Fruit fly (Drosophila melanogaster) whole organism, embryonic: ENCODE data around the gene Syt14.

ENCODE experiments used
- Atf6 ChIP-seq: fragments of 200-800 bp; sonication (Bioruptor generic); IDR thresholded peaks from 2 replicates; pipeline ENCODE4 v1.3.6; 2022; ENCODE audit warnings: missing biosample characterization, missing genetic modification characterization
- CG10267 ChIP-seq: fragments of 200-800 bp; sonication (Bioruptor generic); optimal IDR thresholded peaks from 2 replicates; lab custom pipeline; 2018; ENCODE audit warnings: missing biosample characterization, mild to moderate bottlenecking, missing genetic modification characterization, moderate library complexity
- CG10543 ChIP-seq: fragments of 200-800 bp; sonication (Bioruptor generic); optimal IDR thresholded peaks from 3 replicates; lab custom pipeline; 2017; ENCODE audit warnings: missing biosample characterization, mild to moderate bottlenecking, missing genetic modification characterization, moderate library complexity
- CG12769 ChIP-seq: fragments of 200-800 bp; sonication (Bioruptor generic); optimal IDR thresholded peaks from 2 replicates; lab custom pipeline; 2019; ENCODE audit warnings: missing biosample characterization, mild to moderate bottlenecking, missing genetic modification characterization, moderate library complexity
- CG1603 ChIP-seq: fragments of 200-800 bp; sonication (Bioruptor generic); optimal IDR thresholded peaks from 2 replicates; lab custom pipeline; 2019; ENCODE audit warnings: missing biosample characterization, mild to moderate bottlenecking, missing genetic modification characterization, moderate library complexity
- CG17186 ChIP-seq: fragments of 200-800 bp; sonication (Bioruptor generic); optimal IDR thresholded peaks from 3 replicates; lab custom pipeline; 2017; ENCODE audit warnings: missing biosample characterization, missing genetic modification reagents, missing genetic modification characterization
- CG17328 ChIP-seq: fragments of 200-800 bp; sonication (Bioruptor generic); IDR thresholded peaks from 2 replicates; pipeline ENCODE4 v1.3.6; 2022; ENCODE audit warnings: missing biosample characterization, missing genetic modification characterization
- CG2129 ChIP-seq: fragments of 200-800 bp; sonication (Bioruptor generic); IDR thresholded peaks from 2 replicates; pipeline ENCODE4 v1.3.6; 2022; ENCODE audit warnings: missing biosample characterization, missing genetic modification characterization; ENCODE audit not compliant: partially characterized antibody
- CG3407 ChIP-seq: fragments of 200-800 bp; sonication (Bioruptor generic); optimal IDR thresholded peaks from 2 replicates; lab custom pipeline; 2018; ENCODE audit warnings: missing biosample characterization, mild to moderate bottlenecking, missing genetic modification characterization
- CG4328 ChIP-seq: fragments of 200-800 bp; sonication (Bioruptor generic); optimal IDR thresholded peaks from 3 replicates; lab custom pipeline; 2017; ENCODE audit warnings: missing biosample characterization, missing genetic modification reagents, missing genetic modification characterization
- CG4617 ChIP-seq: fragments of 200-800 bp; sonication (Bioruptor generic); optimal IDR thresholded peaks from 3 replicates; lab custom pipeline; 2016; ENCODE audit warnings: missing biosample characterization, missing genetic modification characterization, borderline replicate concordance
- CG6791 ChIP-seq: fragments of 200-800 bp; sonication (Bioruptor generic); IDR thresholded peaks from 3 replicates; pipeline ENCODE4 v1.3.6; 2022; ENCODE audit warnings: missing biosample characterization, missing genetic modification characterization; ENCODE audit not compliant: partially characterized antibody
- CHES-1-like ChIP-seq: fragments of 200-800 bp; sonication (Bioruptor generic); optimal IDR thresholded peaks from 2 replicates; lab custom pipeline; 2016; ENCODE audit warnings: missing biosample characterization, missing genetic modification characterization
- Dip2 ChIP-seq: fragments of 200-800 bp; sonication (Bioruptor generic); IDR thresholded peaks from 2 replicates; pipeline ENCODE4 v1.3.6; 2022; ENCODE audit warnings: missing biosample characterization, missing genetic modification characterization
- Doc3 ChIP-seq: fragments of 200-800 bp; sonication (Bioruptor generic); IDR thresholded peaks from 3 replicates; pipeline ENCODE4 v1.3.6; 2022; ENCODE audit warnings: missing biosample characterization, missing genetic modification characterization; ENCODE audit not compliant: partially characterized antibody
- Elba2 ChIP-seq: fragments of 200-800 bp; sonication (Bioruptor generic); optimal IDR thresholded peaks from 3 replicates; lab custom pipeline; 2016; ENCODE audit warnings: missing biosample characterization, missing genetic modification characterization
- Gug ChIP-seq: fragments of 200-800 bp; sonication (Bioruptor generic); IDR thresholded peaks from 4 replicates; pipeline ENCODE4 v1.3.6; 2022; ENCODE audit warnings: missing biosample characterization, missing genetic modification characterization
- Med ChIP-seq: fragments of 200-800 bp; sonication (Bioruptor generic); peaks from one replicate; lab custom pipeline; 2016; ENCODE audit warnings: missing biosample characterization, missing genetic modification characterization, mild to moderate bottlenecking, inconsistent platforms, moderate library complexity
- Myb ChIP-seq: fragments of 200-800 bp; sonication (Bioruptor generic); optimal IDR thresholded peaks from 2 replicates; lab custom pipeline; 2016; ENCODE audit warnings: missing biosample characterization, missing genetic modification characterization
- NfI ChIP-seq: fragments of 200-800 bp; sonication (Bioruptor generic); optimal IDR thresholded peaks from 3 replicates; lab custom pipeline; 2018; ENCODE audit warnings: missing biosample characterization, mild to moderate bottlenecking, missing genetic modification characterization, moderate library complexity
- Opbp ChIP-seq: fragments of 200-800 bp; sonication (Bioruptor generic); IDR thresholded peaks from 3 replicates; pipeline ENCODE4 v1.3.6; 2022; ENCODE audit warnings: missing biosample characterization, missing genetic modification characterization; ENCODE audit not compliant: partially characterized antibody
- Optix ChIP-seq: fragments of 200-800 bp; sonication (Bioruptor generic); IDR thresholded peaks from 3 replicates; pipeline ENCODE4 v1.3.6; 2022; ENCODE audit warnings: missing biosample characterization, missing genetic modification characterization
- Pdp1 ChIP-seq, 2 experiments: fragments of 200-800 bp; sonication (Bioruptor generic); optimal IDR thresholded peaks; 3 replicates each; lab custom pipeline; 2016; ENCODE audit warnings: missing biosample characterization in 2 of 2, missing genetic modification characterization in 2 of 2, mild to moderate bottlenecking in 1 of 2, moderate library complexity in 1 of 2
- Scr ChIP-seq: fragments of 200-800 bp; sonication (Bioruptor generic); IDR thresholded peaks from 2 replicates; pipeline ENCODE4 v1.3.6; 2022; ENCODE audit warnings: missing biosample characterization, missing genetic modification characterization; ENCODE audit not compliant: partially characterized antibody
- Side ChIP-seq: fragments of 200-800 bp; sonication (Bioruptor generic); optimal IDR thresholded peaks from 2 replicates; lab custom pipeline; 2016; ENCODE audit warnings: missing biosample characterization, missing genetic modification characterization
- Tbp ChIP-seq: fragments of >200 bp; optimal IDR thresholded peaks from 2 replicates; lab custom pipeline; 2018; ENCODE audit warnings: missing biosample characterization, missing genetic modification characterization
- amos ChIP-seq: fragments of 200-800 bp; sonication (Bioruptor generic); IDR thresholded peaks from 2 replicates; pipeline ENCODE4 v1.3.6; 2022; ENCODE audit warnings: missing biosample characterization, missing genetic modification characterization; ENCODE audit not compliant: partially characterized antibody
- ase ChIP-seq: fragments of 200-800 bp; sonication (Bioruptor generic); IDR thresholded peaks from 3 replicates; pipeline ENCODE4 v1.3.6; 2022; ENCODE audit warnings: missing biosample characterization, missing genetic modification characterization
- bigmax ChIP-seq: fragments of 200-800 bp; sonication (Bioruptor generic); optimal IDR thresholded peaks from 2 replicates; lab custom pipeline; 2018; ENCODE audit warnings: missing biosample characterization, mild to moderate bottlenecking, missing genetic modification characterization
- crc ChIP-seq: fragments of 200-800 bp; sonication (Bioruptor generic); optimal IDR thresholded peaks from 2 replicates; lab custom pipeline; 2016; ENCODE audit warnings: missing biosample characterization, missing genetic modification characterization
- crol ChIP-seq: fragments of 200-800 bp; sonication (Bioruptor generic); IDR thresholded peaks from 2 replicates; pipeline ENCODE4 v1.3.6; 2022; ENCODE audit warnings: missing biosample characterization, missing genetic modification characterization
- disco-r ChIP-seq: fragments of 200-800 bp; sonication (Bioruptor generic); optimal IDR thresholded peaks from 2 replicates; lab custom pipeline; 2016; ENCODE audit warnings: missing biosample characterization, missing genetic modification characterization
- fd3F ChIP-seq: fragments of 200-800 bp; sonication (Bioruptor generic); optimal IDR thresholded peaks from 2 replicates; lab custom pipeline; 2018; ENCODE audit warnings: missing biosample characterization, mild to moderate bottlenecking, missing genetic modification characterization, moderate library complexity
- jigr1 ChIP-seq: fragments of 200-800 bp; sonication (Bioruptor generic); IDR thresholded peaks from 3 replicates; pipeline ENCODE4 v1.3.6; 2022; ENCODE audit warnings: missing biosample characterization, missing genetic modification characterization
- kah ChIP-seq: fragments of 200-800 bp; sonication (Bioruptor generic); optimal IDR thresholded peaks from 2 replicates; lab custom pipeline; 2018; ENCODE audit warnings: missing biosample characterization, mild to moderate bottlenecking, missing genetic modification characterization
- pb ChIP-seq: fragments of 200-800 bp; sonication (Bioruptor generic); optimal IDR thresholded peaks from 3 replicates; lab custom pipeline; 2016; ENCODE audit warnings: missing biosample characterization, missing genetic modification characterization
- pfk ChIP-seq: fragments of 200-800 bp; sonication (Bioruptor generic); optimal IDR thresholded peaks from 2 replicates; lab custom pipeline; 2018; ENCODE audit warnings: missing biosample characterization, mild to moderate bottlenecking, missing genetic modification characterization, moderate library complexity
- pnt ChIP-seq: fragments of 200-800 bp; sonication (Bioruptor generic); optimal IDR thresholded peaks from 3 replicates; lab custom pipeline; 2016; ENCODE audit warnings: missing biosample characterization, missing genetic modification characterization
- pros ChIP-seq: fragments of 200-800 bp; sonication (Bioruptor generic); optimal IDR thresholded peaks from 3 replicates; lab custom pipeline; 2019; ENCODE audit warnings: missing biosample characterization, mild to moderate bottlenecking, missing genetic modification characterization, moderate library complexity
- row ChIP-seq: fragments of 200-800 bp; sonication (Bioruptor generic); IDR thresholded peaks from 3 replicates; pipeline ENCODE4 v1.3.6; 2022; ENCODE audit warnings: missing biosample characterization, missing genetic modification characterization
- run ChIP-seq: fragments of 200-800 bp; sonication (Bioruptor generic); optimal IDR thresholded peaks from 3 replicates; lab custom pipeline; 2018; ENCODE audit warnings: missing biosample characterization, mild to moderate bottlenecking, missing genetic modification characterization
- sc ChIP-seq, 3 experiments: fragments of >200 bp in 2 of 3; fragments of 200-800 bp in 1 of 3; sonication (Bioruptor generic) in 1 of 3; optimal IDR thresholded peaks; 2 replicates in 2 of 3; 3 replicates in 1 of 3; lab custom pipeline; 2017; ENCODE audit warnings: mild to moderate bottlenecking in 1 of 3, missing biosample characterization in 1 of 3, missing genetic modification characterization in 1 of 3, missing genetic modification reagents in 1 of 3
- sug ChIP-seq: fragments of 200-800 bp; optimal IDR thresholded peaks from 2 replicates; lab custom pipeline; 2019; ENCODE audit warnings: missing biosample characterization, mild to moderate bottlenecking, missing genetic modification characterization, moderate library complexity
- unc-4 ChIP-seq: fragments of 200-800 bp; sonication (Bioruptor generic); IDR thresholded peaks from 2 replicates; pipeline ENCODE4 v1.3.6; 2022; ENCODE audit warnings: missing biosample characterization, missing genetic modification characterization; ENCODE audit not compliant: partially characterized antibody
- vnd ChIP-seq: fragments of 200-800 bp; sonication (Bioruptor generic); IDR thresholded peaks from 3 replicates; pipeline ENCODE4 v1.3.6; 2022; ENCODE audit warnings: missing biosample characterization, missing genetic modification characterization; ENCODE audit not compliant: partially characterized antibody
- vvl ChIP-seq: fragments of 200-800 bp; sonication (Bioruptor generic); IDR thresholded peaks from 2 replicates; pipeline ENCODE4 v1.3.6; 2022; ENCODE audit warnings: missing biosample characterization, missing genetic modification characterization
- wek ChIP-seq: fragments of 200-800 bp; sonication (Bioruptor generic); optimal IDR thresholded peaks from 3 replicates; lab custom pipeline; 2018; ENCODE audit warnings: missing biosample characterization, mild to moderate bottlenecking, missing genetic modification characterization, moderate library complexity
- wor ChIP-seq: fragments of 200-800 bp; sonication (Bioruptor generic); IDR thresholded peaks from 2 replicates; pipeline ENCODE4 v1.3.6; 2022; ENCODE audit warnings: missing biosample characterization, missing genetic modification characterization
- zen2 ChIP-seq: fragments of 200-800 bp; sonication (Bioruptor generic); IDR thresholded peaks from 3 replicates; pipeline ENCODE4 v1.3.6; 2022; ENCODE audit warnings: missing biosample characterization, missing genetic modification characterization; ENCODE audit not compliant: partially characterized antibody

The Syt14 gene

DNA sequence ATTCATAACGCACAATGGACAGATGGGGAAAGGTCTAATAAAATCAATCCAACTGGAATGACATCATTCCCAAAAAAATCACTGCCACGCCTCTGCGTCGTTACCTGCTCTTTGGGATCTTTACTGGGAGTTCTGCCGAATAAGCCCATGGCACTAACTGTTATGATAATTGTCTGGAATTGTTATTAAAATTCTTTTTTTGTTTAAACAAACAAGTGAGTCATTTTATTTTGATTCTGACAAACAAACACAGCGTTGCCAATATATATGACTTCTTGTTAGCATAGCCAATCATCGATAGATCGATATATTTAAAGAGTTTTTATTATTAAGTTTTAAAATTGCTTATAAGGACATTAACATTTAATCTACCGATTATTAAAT lies 8.2 kb downstream of the Syt14 start, which contains the start of gene Vps24 (continued):
- TF ChIP-seq CG2129 (GFP tag; lab: Robert Waterston, UW) (peak; percentile 30; the same call in 1 of the 2 replicates), Tbp (no peak), Side (GFP tag; lab: Kevin White, UChicago) (no peak), Optix (GFP tag; lab: Robert Waterston, UW) (no peak), Doc3 (GFP tag; lab: Robert Waterston, UW) (peak; percentile 52), unc-4 (0 out of 2 replicates have a peak, but pooled peaks have one; percentile 36), fd3F (no peak), Gug (no peak), ase (GFP tag; lab: Robert Waterston, UW) (no peak), run (tag; lab: Kevin White, UChicago) (no peak), crc (GFP tag; lab: Kevin White, UChicago) (no peak), Dip2 (GFP tag; lab: Robert Waterston, UW) (no peak), CHES-1-like (GFP tag; lab: Kevin White, UChicago) (no peak), disco-r (GFP tag; lab: Kevin White, UChicago) (no peak), CG6791 (GFP tag; lab: Robert Waterston, UW) (peak; percentile 51; the same call in 1 of the 3 replicates), CG1603 (tag; lab: Kevin White, UChicago) (no peak), kah (GFP tag; lab: Kevin White, UChicago) (no peak), zen2 (GFP tag; lab: Robert Waterston, UW) (no peak), CG4617 (GFP tag; lab: Kevin White, UChicago) (peak; percentile 29), pros (GFP tag; lab: Kevin White, UChicago) (no peak), bigmax (no peak), NfI (no peak), CG3407 (GFP tag; lab: Kevin White, UChicago) (no peak), vvl (no peak), sug (tag; lab: Kevin White, UChicago) (no peak), CG17328 (no peak), amos (GFP tag; lab: Robert Waterston, UW) (peak; percentile 69), crol (GFP tag; lab: Robert Waterston, UW) (no peak), Myb (no peak), vnd (GFP tag; lab: Robert Waterston, UW) (peak; percentile 41; the same call in 1 of the 3 replicates), pnt (GFP tag; lab: Kevin White, UChicago) (no peak), row (peak; percentile 59), Elba2 (GFP tag; lab: Kevin White, UChicago) (peak; percentile 15), Med (GFP tag; lab: Kevin White, UChicago) (no peak), Opbp (peak; percentile 20; the same call in 1 of the 3 replicates), wek (GFP tag; lab: Kevin White, UChicago) (no peak), pb (GFP tag; lab: Kevin White, UChicago) (no peak), CG10543 (GFP tag; lab: Kevin White, UChicago) (no peak), pfk (GFP tag; lab: Kevin White, UChicago) (no peak), CG10267 (tag; lab: Kevin White, UChicago) (no peak), jigr1 (GFP tag; lab: Robert Waterston, UW) (no peak; the same call in 2 of the 3 replicates), CG4328 (GFP tag; lab: Kevin White, UChicago) (no peak), wor (no peak), Scr (GFP tag; lab: Robert Waterston, UW) (peak; percentile 66), CG17186 (GFP tag; lab: Kevin White, UChicago) (no peak), Atf6 (GFP tag; lab: Robert Waterston, UW) (no peak), Pdp1 (GFP tag; optimal IDR thresholded peaks at IDR 0.05; lab: Kevin White, UChicago) (peak in 1 of 2 experiments; percentile 10), sc (optimal IDR thresholded peaks at IDR 0.05; lab: Kevin White, UChicago) (no peak), sc (GFP tag; optimal IDR thresholded peaks at IDR 0.05; lab: Kevin White, UChicago) (no peak), CG12769 (no peak)
